Worm (Caenorhabditis elegans) whole organism, L1 larva: ENCODE measurements around the gene C18D4.12.

Source experiments
- C34B4.2 ChIP-seq: sonication (generic microtip); optimal IDR thresholded peaks from 2 replicates; lab custom pipeline; 2017; ENCODE audit warnings: mild to moderate bottlenecking, missing genetic modification characterization, missing compliant biosample characterization
- ama-1 ChIP-seq: fragments of 150-350 bp; optimal IDR thresholded peaks from 2 replicates; lab custom pipeline; 2014
- ceh-82 ChIP-seq, 3 experiments: fragments of 150-350 bp in 1 of 3; sonication (generic microtip) in 2 of 3; optimal IDR thresholded peaks; 2 replicates each; lab custom pipeline; 2014 to 2017; ENCODE audit warnings: missing biosample characterization in 3 of 3, missing genetic modification characterization in 3 of 3
- dpl-1 ChIP-seq, 3 experiments: fragments of 150-350 bp in 2 of 3; sonication (generic microtip) in 1 of 3; optimal IDR thresholded peaks; 2 replicates each; lab custom pipeline; 2014 to 2017; ENCODE audit warnings: missing biosample characterization in 3 of 3, missing genetic modification characterization in 3 of 3, missing genetic modification reagents in 3 of 3
- efl-3 ChIP-seq: fragments of 200-800 bp; sonication (Bioruptor generic); optimal IDR thresholded peaks from 2 replicates; lab custom pipeline; 2018; ENCODE audit warnings: mild to moderate bottlenecking, missing genetic modification characterization, missing compliant biosample characterization
- egl-27 ChIP-seq, 2 experiments: fragments of 150-350 bp in 1 of 2; sonication (generic microtip); optimal IDR thresholded peaks; 3 replicates each; lab custom pipeline; 2017 to 2018; ENCODE audit warnings: missing biosample characterization in 2 of 2, missing genetic modification characterization in 2 of 2, missing genetic modification reagents in 2 of 2
- irx-1 ChIP-seq: sonication (generic microtip); optimal IDR thresholded peaks from 2 replicates; lab custom pipeline; 2016; ENCODE audit warnings: missing genetic modification characterization, missing compliant biosample characterization
- lin-15B ChIP-seq: fragments of 150-350 bp; sonication (generic microtip); optimal IDR thresholded peaks from 3 replicates; lab custom pipeline; 2014; ENCODE audit warnings: missing biosample characterization, missing genetic modification characterization
- nhr-11 ChIP-seq: fragments of 150-350 bp; optimal IDR thresholded peaks from 2 replicates; lab custom pipeline; 2014; ENCODE audit warnings: missing biosample characterization, missing genetic modification characterization
- nhr-76 ChIP-seq: sonication (generic microtip); optimal IDR thresholded peaks from 2 replicates; lab custom pipeline; 2017; ENCODE audit warnings: missing biosample characterization, missing genetic modification characterization
- nhr-77 ChIP-seq: fragments of 150-350 bp; optimal IDR thresholded peaks from 2 replicates; lab custom pipeline; 2014; ENCODE audit warnings: missing biosample characterization, missing genetic modification characterization
- nhr-85 ChIP-seq: sonication (generic microtip); peaks from one replicate; lab custom pipeline; 2016; ENCODE audit warnings: missing genetic modification characterization, inconsistent platforms, missing compliant biosample characterization
- snu-23 ChIP-seq: sonication (generic microtip); optimal IDR thresholded peaks from 2 replicates; lab custom pipeline; 2016; ENCODE audit warnings: missing genetic modification characterization, missing compliant biosample characterization

ce11 chrV:17558946-17559345, 28.6 kb upstream of the C18D4.12 start, which contains the start of gene fbxa-172:
- TF ChIP-seq egl-27 (tag; optimal IDR thresholded peaks at IDR 0.05; lab: Kevin White, UChicago) (no peak), ceh-82 (tag; optimal IDR thresholded peaks at IDR 0.05; lab: Kevin White, UChicago) (no peak), ama-1 (lab: Kevin White, UChicago) (no peak), nhr-76 (no peak), C34B4.2 (no peak), snu-23 (GFP tag; lab: Kevin White, UChicago) (no peak), nhr-11 (tag; lab: Kevin White, UChicago) (no peak), irx-1 (tag; lab: Kevin White, UChicago) (no peak), dpl-1 (GFP tag; optimal IDR thresholded peaks at IDR 0.05; lab: Kevin White, UChicago) (no peak), efl-3 (GFP tag; lab: Kevin White, UChicago) (no peak), nhr-85 (tag; lab: Kevin White, UChicago) (no peak), nhr-77 (tag; lab: Kevin White, UChicago) (no peak), lin-15B (tag; lab: Kevin White, UChicago) (no peak)
